Fruit fly (Drosophila melanogaster): ENCODE measurements around the gene Mon1.

The Mon1 gene

dm6 chr2L:4838494-4839320 lies 11.7 kb upstream of the Mon1 start:
- no peak for TF ChIP-seq ttk (optimal IDR thresholded peaks at IDR 0.05)
- TF ChIP-seq psq (optimal IDR thresholded peaks at IDR 0.05) = no peak
- no peak for TF ChIP-seq insv (optimal IDR thresholded peaks at IDR 0.05)
- no peak for TF ChIP-seq Sin3A (optimal IDR thresholded peaks at IDR 0.05)
- TF ChIP-seq h (optimal IDR thresholded peaks at IDR 0.05) = no peak
- TF ChIP-seq Myc (optimal IDR thresholded peaks at IDR 0.05) = no peak

dm6 chr2L:4846629-4847125 lies 3.8 kb upstream of the Mon1 start:
- TF ChIP-seq psq (optimal IDR thresholded peaks at IDR 0.05) (no peak), Myc (optimal IDR thresholded peaks at IDR 0.05) (no peak), insv (optimal IDR thresholded peaks at IDR 0.05) (no peak), ttk (optimal IDR thresholded peaks at IDR 0.05) (no peak), h (optimal IDR thresholded peaks at IDR 0.05) (no peak), Sin3A (optimal IDR thresholded peaks at IDR 0.05) (no peak)

DNA sequence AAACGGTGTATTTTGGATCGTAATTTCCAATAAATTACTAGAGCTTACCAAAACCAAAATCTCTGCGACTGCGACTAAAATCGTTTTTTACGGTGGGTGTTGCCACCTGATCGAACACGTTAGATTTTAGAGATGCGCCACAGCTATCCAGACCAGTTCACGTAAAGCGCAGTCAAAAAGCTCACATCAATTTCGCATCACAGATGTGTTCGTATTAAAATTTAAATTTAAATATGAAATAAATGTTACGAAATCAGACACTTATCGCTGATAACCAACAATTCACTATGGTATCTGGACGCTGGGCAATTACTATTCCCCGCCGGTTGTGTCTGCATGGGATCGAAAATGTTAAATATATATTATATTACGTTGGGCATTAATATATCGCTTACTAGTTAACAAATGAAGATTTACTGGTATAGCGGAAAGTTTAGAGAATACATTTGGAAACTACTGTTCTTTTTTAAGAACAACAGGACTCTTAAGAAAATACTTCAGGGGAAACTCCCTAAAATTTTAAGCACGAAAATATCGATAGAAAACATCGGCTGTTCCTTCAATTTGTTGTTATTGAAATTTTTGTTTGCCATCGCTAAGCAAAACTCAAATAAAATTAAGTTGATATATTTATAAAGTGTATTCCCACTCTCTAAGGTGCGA lies 3.1 kb upstream of the Mon1 start, which contains the start of the genes mxt and CG11927:
TSS of gene mxt (minus strand) at position 105 of the 663 bp plus-strand sequence.
TSS of gene CG11927 (plus strand) at position 576 of the 663 bp plus-strand sequence.
- no peak for TF ChIP-seq h (optimal IDR thresholded peaks at IDR 0.05)
- no peak for TF ChIP-seq insv (optimal IDR thresholded peaks at IDR 0.05)
- TF ChIP-seq ttk (optimal IDR thresholded peaks at IDR 0.05) = no peak
- no peak for TF ChIP-seq psq (optimal IDR thresholded peaks at IDR 0.05)
- no peak for TF ChIP-seq Myc (optimal IDR thresholded peaks at IDR 0.05)
- no peak for TF ChIP-seq Sin3A (optimal IDR thresholded peaks at IDR 0.05)

DNA sequence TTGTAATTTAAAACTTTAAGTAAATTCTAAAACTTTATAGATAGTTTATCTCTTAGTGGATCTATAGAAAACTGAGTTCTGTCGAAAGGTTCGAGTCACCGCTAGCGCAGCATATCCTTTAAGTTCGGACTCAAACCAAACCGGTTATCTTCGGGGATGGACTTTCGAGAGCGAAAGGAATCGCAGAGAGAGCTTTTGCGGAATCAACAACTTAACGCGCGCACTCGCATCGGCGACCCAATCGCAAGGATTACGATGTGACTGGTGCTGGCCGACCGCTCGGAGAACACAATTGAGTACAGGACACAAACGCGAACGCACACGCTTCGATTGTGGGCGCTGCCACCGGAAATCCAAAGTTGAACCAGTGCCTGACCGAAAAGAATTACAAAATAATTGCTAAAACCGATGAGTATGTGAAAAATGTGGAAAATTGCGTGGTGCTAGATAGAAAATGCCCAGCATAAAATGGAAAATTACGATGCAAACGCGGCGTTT lies 2.2 kb downstream of the Mon1 start, which contains the start of gene smog:
TSS of gene smog (plus strand) at position 260 of the 498 bp plus-strand sequence.
- TF ChIP-seq psq (optimal IDR thresholded peaks at IDR 0.05) (no peak), ttk (optimal IDR thresholded peaks at IDR 0.05) (no peak), Sin3A (optimal IDR thresholded peaks at IDR 0.05) (no peak), h (optimal IDR thresholded peaks at IDR 0.05) (no peak), Myc (optimal IDR thresholded peaks at IDR 0.05) (no peak), insv (optimal IDR thresholded peaks at IDR 0.05) (no peak)

DNA sequence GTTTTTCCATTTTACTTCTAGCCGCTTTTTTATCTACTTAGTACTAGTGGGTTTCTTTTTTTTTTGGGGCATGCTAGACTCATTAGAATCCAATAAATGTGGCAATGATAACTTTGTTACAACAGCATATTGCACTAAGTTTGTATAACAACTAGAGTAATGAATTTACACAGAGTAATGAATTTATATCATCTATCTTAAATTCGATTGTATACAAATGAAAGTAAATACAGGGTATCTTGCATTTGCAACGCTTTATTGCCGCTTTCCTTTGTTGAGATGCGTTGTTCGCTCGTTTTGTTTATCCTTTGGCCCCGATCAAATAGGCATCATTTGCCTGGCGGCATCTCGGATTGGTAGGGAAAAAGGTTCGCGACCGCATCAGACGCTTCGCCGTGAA lies 4.4 kb downstream of the Mon1 start:
- TF ChIP-seq h (optimal IDR thresholded peaks at IDR 0.05) (no peak), ttk (optimal IDR thresholded peaks at IDR 0.05) (no peak), Sin3A (optimal IDR thresholded peaks at IDR 0.05) (no peak), psq (optimal IDR thresholded peaks at IDR 0.05) (no peak), Myc (optimal IDR thresholded peaks at IDR 0.05) (no peak), insv (optimal IDR thresholded peaks at IDR 0.05) (no peak)

dm6 chr2L:4856118-4856517 lies 5.7 kb downstream of the Mon1 start:
- TF ChIP-seq insv (optimal IDR thresholded peaks at IDR 0.05) (no peak), psq (optimal IDR thresholded peaks at IDR 0.05) (no peak), Myc (optimal IDR thresholded peaks at IDR 0.05) (no peak), ttk (optimal IDR thresholded peaks at IDR 0.05) (no peak), h (optimal IDR thresholded peaks at IDR 0.05) (no peak), Sin3A (optimal IDR thresholded peaks at IDR 0.05) (no peak)

DNA sequence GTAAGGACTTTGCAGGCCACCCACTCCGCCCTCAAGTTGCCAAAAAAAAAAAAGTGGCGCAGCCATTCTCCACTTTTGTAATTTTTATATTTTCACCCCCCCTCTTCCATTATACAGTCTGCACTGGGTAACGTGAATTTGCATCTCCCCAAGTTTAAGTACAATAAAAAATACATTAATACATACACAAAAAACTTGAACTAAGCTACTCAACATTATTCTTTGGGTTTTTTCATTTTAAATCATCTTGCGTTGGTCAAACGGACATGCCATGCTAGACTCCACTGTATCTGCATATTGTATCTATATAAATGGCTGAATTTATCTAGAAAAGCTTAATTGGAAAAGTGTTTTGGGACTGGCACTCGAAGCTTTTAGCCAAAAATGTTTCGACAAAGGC lies 11.1 kb downstream of the Mon1 start:
- no peak for TF ChIP-seq ttk (optimal IDR thresholded peaks at IDR 0.05)
- TF ChIP-seq Sin3A (optimal IDR thresholded peaks at IDR 0.05) = no peak
- no peak for TF ChIP-seq insv (optimal IDR thresholded peaks at IDR 0.05)
- TF ChIP-seq h (optimal IDR thresholded peaks at IDR 0.05) = no peak
- no peak for TF ChIP-seq psq (optimal IDR thresholded peaks at IDR 0.05)
- TF ChIP-seq Myc (optimal IDR thresholded peaks at IDR 0.05) = no peak

DNA sequence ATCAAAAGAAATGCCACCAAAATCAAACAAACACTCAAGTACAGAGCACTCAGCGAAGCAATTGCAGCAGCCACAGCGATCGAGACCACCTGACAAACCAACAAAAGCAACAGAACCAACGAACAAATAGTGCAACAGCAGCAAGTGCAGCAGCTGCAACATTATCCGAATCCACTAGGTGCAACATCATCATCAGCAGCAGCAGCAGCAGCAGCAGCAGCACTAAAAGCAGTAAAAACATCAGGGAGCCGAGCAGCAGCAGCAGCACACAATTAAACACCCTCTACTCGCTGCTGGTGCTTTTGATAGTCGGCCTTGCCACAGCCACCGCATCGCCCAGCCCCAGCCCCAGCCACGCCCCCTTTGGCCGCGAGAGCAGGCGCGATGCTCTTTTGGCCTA lies 15.0 kb downstream of the Mon1 start:
- TF ChIP-seq ttk (optimal IDR thresholded peaks at IDR 0.05) = no peak

- TF ChIP-seq ttk (optimal IDR thresholded peaks at IDR 0.05) (no peak), psq (optimal IDR thresholded peaks at IDR 0.05) (no peak)
Observed at dm6 chr2L:4868383-4868782, 17.9 kb downstream of the Mon1 start.

DNA sequence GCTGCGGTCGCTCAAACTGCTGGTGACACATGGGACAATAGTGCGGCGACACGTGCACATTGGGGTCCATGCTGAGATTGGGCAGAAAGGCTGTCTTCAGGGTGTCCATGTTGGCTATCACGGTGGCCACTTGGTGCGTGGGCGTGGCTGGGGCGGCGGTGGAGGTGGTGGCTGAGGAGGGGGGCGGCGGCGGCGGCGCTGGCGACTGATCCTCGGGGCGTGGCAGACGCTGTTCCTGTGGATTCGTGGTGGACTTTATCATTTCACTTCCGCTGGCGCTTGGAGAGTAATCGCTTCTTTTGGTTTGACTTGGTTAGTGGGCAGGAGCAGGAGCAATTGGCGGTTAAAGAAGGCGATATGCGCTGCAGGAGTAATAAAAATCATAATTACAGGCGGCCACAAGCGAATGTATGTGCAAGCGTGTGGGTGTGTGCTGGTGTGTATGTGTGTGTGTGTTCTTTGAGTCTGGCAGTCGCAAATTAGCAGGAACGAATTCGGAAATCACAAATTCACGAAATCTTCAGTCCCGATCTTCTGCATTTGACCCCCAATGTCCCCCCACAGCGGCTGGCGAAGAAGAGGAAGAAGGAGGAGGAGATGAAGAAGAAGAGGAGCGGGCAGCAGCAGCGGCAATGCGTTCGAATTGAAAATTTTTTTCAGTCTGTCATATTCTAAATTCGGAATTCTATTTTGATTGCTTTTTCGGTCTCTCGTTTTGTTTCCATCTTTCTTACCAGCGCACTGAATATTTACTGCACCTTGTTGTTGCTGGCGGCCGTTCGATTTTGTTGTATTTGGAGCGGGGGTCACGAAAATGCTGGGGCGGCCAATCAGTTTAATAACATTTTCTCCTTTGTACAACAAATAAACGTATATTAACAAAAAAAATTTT lies 31.9 kb downstream of the Mon1 start:
- TF ChIP-seq insv (optimal IDR thresholded peaks at IDR 0.05) = no peak

dm6 chr2L:4883023-4883392 lies 32.6 kb downstream of the Mon1 start, which contains the start of the genes Cf2 and CG3008:
TSS of gene Cf2 (minus strand) at chr2L:4883107.
TSS of gene CG3008 (plus strand) at chr2L:4883298.
- TF ChIP-seq ttk (optimal IDR thresholded peaks at IDR 0.05) (no peak), psq (optimal IDR thresholded peaks at IDR 0.05) (no peak), h (optimal IDR thresholded peaks at IDR 0.05) (no peak), Myc (optimal IDR thresholded peaks at IDR 0.05) (no peak), insv (optimal IDR thresholded peaks at IDR 0.05) (no peak), Sin3A (optimal IDR thresholded peaks at IDR 0.05) (no peak)

dm6 chr2L:4886132-4886531 lies 35.7 kb downstream of the Mon1 start:
- no peak for TF ChIP-seq ttk (optimal IDR thresholded peaks at IDR 0.05)
- TF ChIP-seq Myc (optimal IDR thresholded peaks at IDR 0.05) = no peak
- TF ChIP-seq h (optimal IDR thresholded peaks at IDR 0.05) = no peak
- no peak for TF ChIP-seq insv (optimal IDR thresholded peaks at IDR 0.05)
- no peak for TF ChIP-seq psq (optimal IDR thresholded peaks at IDR 0.05)
- TF ChIP-seq Sin3A (optimal IDR thresholded peaks at IDR 0.05) = no peak
